Worm (Caenorhabditis elegans): ENCODE data around the gene C50H2.4.

ce11 chrV:9889629-9890028 lies 27.1 kb upstream of the C50H2.4 start, which contains the start of gene fshr-1:
- TF ChIP-seq tbx-2 (tag; optimal IDR thresholded peaks at IDR 0.05), result no peak
- no peak for TF ChIP-seq ama-1 (optimal IDR thresholded peaks at IDR 0.05)
- TF ChIP-seq K09A11.1 (tag; optimal IDR thresholded peaks at IDR 0.05; ENCODE audit: insufficient read depth), result no peak
- TF ChIP-seq pqm-1 (tag; optimal IDR thresholded peaks at IDR 0.05), result no peak
- TF ChIP-seq eyg-1 (tag; optimal IDR thresholded peaks at IDR 0.05), result no peak
- no peak for TF ChIP-seq unc-86 (tag; optimal IDR thresholded peaks at IDR 0.05)
- no peak for TF ChIP-seq Y22D7AL.16 (tag; optimal IDR thresholded peaks at IDR 0.05)
- no peak for TF ChIP-seq sox-4 (tag; optimal IDR thresholded peaks at IDR 0.05)
- no peak for TF ChIP-seq fkh-10 (GFP tag; optimal IDR thresholded peaks at IDR 0.05)
